Worm (Caenorhabditis elegans) whole organism, L4/young adult: ENCODE data around the gene Y4C6B.2.

Experiments
- W03F9.2 ChIP-seq: fragments of 150-350 bp; optimal IDR thresholded peaks from 2 replicates; lab custom pipeline; 2014; ENCODE audit warnings: missing biosample characterization, missing genetic modification characterization
- dao-5 ChIP-seq: sonication (generic microtip); optimal IDR thresholded peaks from 2 replicates; lab custom pipeline; 2016; ENCODE audit warnings: missing genotype, missing genetic modification characterization, moderate library complexity, missing compliant biosample characterization
- him-1 ChIP-seq: sonication (generic microtip); optimal IDR thresholded peaks from 2 replicates; lab custom pipeline; 2016; ENCODE audit warnings: missing genotype, missing genetic modification reagents, missing genetic modification characterization, missing compliant biosample characterization

- TF ChIP-seq dao-5 (tag; lab: Kevin White, UChicago) = no peak
- TF ChIP-seq him-1 (tag; lab: Kevin White, UChicago) = no peak
- no peak for TF ChIP-seq W03F9.2
These were observed 36.3 kb upstream of the Y4C6B.2 start, which contains the start of gene ZK354.7 for ce11 chrIV:5303030-5303429.
